Worm (Caenorhabditis elegans): ENCODE measurements around the gene sru-37.

Gene sru-37

DNA sequence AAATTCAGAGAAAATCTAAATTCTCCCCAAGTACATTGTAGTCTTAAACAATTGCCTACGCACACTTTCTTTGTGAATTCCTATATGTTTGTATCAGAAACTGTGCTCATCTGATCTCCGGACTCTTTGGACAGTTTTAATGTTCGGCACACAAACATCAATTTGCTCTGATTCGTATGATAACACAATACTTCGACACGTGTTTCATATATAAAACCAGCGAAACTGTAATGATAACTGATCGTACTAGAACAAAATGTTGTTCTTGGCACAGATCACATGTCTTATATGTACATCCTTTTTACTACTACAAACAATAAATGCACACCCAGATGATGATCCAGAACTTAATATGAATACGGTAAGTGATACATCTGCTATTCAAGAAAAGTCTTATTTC, 13.9 kb upstream of the sru-37 start, which contains the start of gene lipl-2:
Gene lipl-2, plus strand, starts transcription at position 236 of the 400 bp plus-strand sequence.
- TF ChIP-seq pag-3 (tag; optimal IDR thresholded peaks at IDR 0.05; ENCODE audit: borderline replicate concordance) = no peak
- no peak for TF ChIP-seq ceh-19 (GFP tag; optimal IDR thresholded peaks at IDR 0.05)
- no peak for TF ChIP-seq nhr-11 (tag; optimal IDR thresholded peaks at IDR 0.05)
- no peak for TF ChIP-seq ceh-2 (tag; optimal IDR thresholded peaks at IDR 0.05)
- no peak for TF ChIP-seq sox-2 (GFP tag; IDR thresholded peaks at IDR 0.05)
- no peak for TF ChIP-seq ceh-9 (tag; optimal IDR thresholded peaks at IDR 0.05)

DNA sequence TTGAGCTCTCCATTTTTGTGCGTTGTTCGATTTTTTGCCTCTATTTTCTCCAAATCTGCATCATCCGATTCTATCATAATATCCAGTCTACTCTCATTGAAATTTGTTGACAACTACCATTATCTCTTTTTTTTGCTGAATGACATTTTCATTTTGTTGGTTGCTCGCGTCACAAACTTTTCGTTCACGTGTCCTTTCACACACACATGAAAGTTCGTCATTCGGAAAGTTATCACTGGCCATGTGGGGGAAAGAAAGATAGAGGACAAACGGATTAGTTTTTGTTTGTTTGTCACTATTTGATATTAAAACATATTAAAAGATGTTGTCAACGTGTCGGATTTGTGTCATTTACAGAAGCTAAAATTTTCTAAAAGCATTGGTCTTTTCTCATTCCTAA, 10.3 kb upstream of the sru-37 start:
- TF ChIP-seq ceh-18 (tag; optimal IDR thresholded peaks at IDR 0.05) (no peak), fkh-10 (GFP tag; optimal IDR thresholded peaks at IDR 0.05) (no peak), unc-42 (tag; optimal IDR thresholded peaks at IDR 0.05) (no peak), hlh-13 (GFP tag; optimal IDR thresholded peaks at IDR 0.05) (no peak), mec-3 (tag; optimal IDR thresholded peaks at IDR 0.05; ENCODE audit: borderline replicate concordance) (no peak), ets-4 (tag; optimal IDR thresholded peaks at IDR 0.05) (no peak), C08G9.2 (tag; optimal IDR thresholded peaks at IDR 0.05) (no peak), che-1 (tag; optimal IDR thresholded peaks at IDR 0.05) (no peak), ahr-1 (tag; optimal IDR thresholded peaks at IDR 0.05) (no peak), zip-5 (tag; optimal IDR thresholded peaks at IDR 0.05) (no peak), hlh-8 (tag; optimal IDR thresholded peaks at IDR 0.05) (no peak), tbx-2 (tag; optimal IDR thresholded peaks at IDR 0.05) (no peak), K02D7.2 (tag; optimal IDR thresholded peaks at IDR 0.05) (no peak), hlh-6 (tag; optimal IDR thresholded peaks at IDR 0.05) (no peak), rnt-1 (tag; optimal IDR thresholded peaks at IDR 0.05) (no peak), elt-2 (tag; optimal IDR thresholded peaks at IDR 0.05) (no peak), tbx-7 (tag; optimal IDR thresholded peaks at IDR 0.05) (no peak), ref-2 (tag; optimal IDR thresholded peaks at IDR 0.05) (no peak), sox-4 (tag; optimal IDR thresholded peaks at IDR 0.05) (no peak)

DNA sequence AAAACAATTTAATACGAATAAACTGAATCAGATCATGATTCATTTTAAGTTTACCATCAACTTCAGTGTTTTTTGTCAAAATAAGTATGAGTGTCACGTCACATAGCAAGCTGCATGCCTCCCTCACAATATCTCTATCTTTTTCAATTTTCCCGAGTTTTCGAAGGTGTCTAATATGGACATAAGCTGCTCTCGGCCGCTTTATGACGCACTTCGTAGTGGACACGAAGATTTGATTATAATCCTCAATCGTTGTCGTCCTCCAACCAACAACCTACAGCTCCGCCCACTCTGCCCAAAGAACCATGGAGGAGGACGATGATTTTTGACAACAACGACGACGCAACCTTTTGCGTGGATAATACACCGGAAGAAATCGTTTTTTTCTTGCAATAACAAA, 9.3 kb upstream of the sru-37 start:
- peak; percentile 37 for TF ChIP-seq unc-42 (tag; optimal IDR thresholded peaks at IDR 0.05)
- no peak for TF ChIP-seq eyg-1 (tag; optimal IDR thresholded peaks at IDR 0.05)
- TF ChIP-seq npax-4 (tag; optimal IDR thresholded peaks at IDR 0.05) = no peak
- no peak for TF ChIP-seq lim-6 (tag; optimal IDR thresholded peaks at IDR 0.05)

DNA sequence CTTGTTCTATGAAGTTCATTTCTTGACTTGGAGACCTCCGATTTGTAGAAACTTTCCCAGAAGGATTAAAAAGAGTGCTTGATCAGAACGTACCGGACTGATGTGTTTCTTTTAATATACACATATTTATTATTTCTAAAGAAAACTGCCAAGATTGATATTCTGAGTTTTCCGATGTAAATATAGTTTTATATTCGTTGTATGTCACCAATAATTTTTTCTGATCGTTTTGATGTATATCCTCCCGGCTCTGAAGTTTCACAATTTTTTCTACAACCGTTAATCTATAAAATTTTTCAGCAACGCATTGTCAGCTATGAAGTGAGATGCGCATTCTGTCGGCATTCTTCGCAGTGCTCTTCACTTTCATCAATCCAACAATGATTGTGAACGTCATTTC, 8.7 kb upstream of the sru-37 start, which contains the start of gene F46B6.9:
Gene F46B6.9, plus strand, starts transcription at position 301 of the 400 bp plus-strand sequence.
- no peak for TF ChIP-seq unc-42 (tag; optimal IDR thresholded peaks at IDR 0.05)
- no peak for TF ChIP-seq npax-4 (tag; optimal IDR thresholded peaks at IDR 0.05)
- no peak for TF ChIP-seq ceh-14 (tag; optimal IDR thresholded peaks at IDR 0.05)
- no peak for TF ChIP-seq zip-5 (tag; optimal IDR thresholded peaks at IDR 0.05)
- no peak for TF ChIP-seq fkh-10 (GFP tag; optimal IDR thresholded peaks at IDR 0.05)
- no peak for TF ChIP-seq ttx-3 (tag; optimal IDR thresholded peaks at IDR 0.05)
- no peak for TF ChIP-seq nhr-232 (tag; optimal IDR thresholded peaks at IDR 0.05)
- no peak for TF ChIP-seq T23F11.4 (GFP tag; optimal IDR thresholded peaks at IDR 0.05)
- TF ChIP-seq elt-2 (tag; optimal IDR thresholded peaks at IDR 0.05) = no peak
- TF ChIP-seq ceh-2 (tag; optimal IDR thresholded peaks at IDR 0.05) = no peak
- TF ChIP-seq nfya-1 (tag; optimal IDR thresholded peaks at IDR 0.05) = no peak
- TF ChIP-seq lim-6 (tag; optimal IDR thresholded peaks at IDR 0.05) = no peak

DNA sequence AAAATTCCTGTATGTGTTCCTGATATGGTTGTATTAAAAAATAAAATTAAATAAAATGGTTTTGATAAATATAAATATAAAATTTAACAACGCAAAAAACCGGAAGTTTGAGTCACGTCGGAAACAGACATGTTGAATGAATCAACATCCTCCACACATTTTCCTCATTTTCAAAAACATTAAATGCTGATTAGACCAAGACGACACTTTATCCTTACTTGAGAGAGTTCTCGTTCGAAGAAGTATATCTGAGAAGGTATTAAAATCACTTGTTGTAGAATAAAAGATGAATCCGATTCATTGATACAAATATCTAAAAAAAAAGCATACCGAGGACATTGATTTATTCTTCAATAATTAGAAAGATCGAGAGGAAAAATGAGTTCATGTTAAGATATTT, 7.0 kb upstream of the sru-37 start:
- no peak for TF ChIP-seq sdc-2 (tag; optimal IDR thresholded peaks at IDR 0.05)
- TF ChIP-seq nhr-232 (tag; optimal IDR thresholded peaks at IDR 0.05) = no peak
- no peak for TF ChIP-seq npax-4 (tag; optimal IDR thresholded peaks at IDR 0.05)
